Worm (Caenorhabditis elegans) whole organism, L4 larva: ENCODE data around the gene F49E10.4.

Experiments
- D1046.2 ChIP-seq: fragments of 200-800 bp; sonication (Bioruptor generic); IDR thresholded peaks from 2 replicates; pipeline ENCODE4 v1.3.6; 2022; ENCODE audit warnings: missing genetic modification characterization, missing compliant biosample characterization
- F10B5.3 ChIP-seq: sonication (generic microtip); optimal IDR thresholded peaks from 2 replicates; lab custom pipeline; 2016; ENCODE audit warnings: mild to moderate bottlenecking, missing genetic modification characterization, missing compliant biosample characterization
- F37D6.2 ChIP-seq: sonication (generic microtip); optimal IDR thresholded peaks from 2 replicates; lab custom pipeline; 2016; ENCODE audit warnings: mild to moderate bottlenecking, missing genetic modification characterization, missing compliant biosample characterization
- R02D3.7 ChIP-seq: fragments of 150-350 bp; sonication (generic microtip); optimal IDR thresholded peaks from 3 replicates; lab custom pipeline; 2014; ENCODE audit warnings: missing biosample characterization, missing genetic modification characterization
- Y105C5A.15 ChIP-seq: fragments of 200-800 bp; sonication (Bioruptor generic); IDR thresholded peaks from 2 replicates; pipeline ENCODE4 v1.3.6; 2022; ENCODE audit warnings: missing genetic modification characterization, missing compliant biosample characterization
- ZK546.5 ChIP-seq, 2 experiments: sonication (generic microtip); optimal IDR thresholded peaks; 2 replicates each; lab custom pipeline; 2017; ENCODE audit warnings: missing biosample characterization in 2 of 2, missing genetic modification characterization in 2 of 2
- aha-1 ChIP-seq: fragments of 150-350 bp; peaks from one replicate; lab custom pipeline; 2014; ENCODE audit warnings: missing biosample characterization, missing genetic modification characterization
- ceh-20 ChIP-seq: fragments of 200-800 bp; sonication (Bioruptor generic); IDR thresholded peaks from 2 replicates; pipeline ENCODE4 v1.3.6; 2022; ENCODE audit warnings: missing genetic modification reagents, missing genetic modification characterization, missing compliant biosample characterization
- ceh-28 ChIP-seq: fragments of 150-350 bp; optimal IDR thresholded peaks from 2 replicates; lab custom pipeline; 2014; ENCODE audit warnings: missing biosample characterization, missing genetic modification reagents, missing genetic modification characterization
- ceh-32 ChIP-seq: sonication (generic microtip); optimal IDR thresholded peaks from 2 replicates; lab custom pipeline; 2016; ENCODE audit warnings: mild to moderate bottlenecking, missing genetic modification characterization, missing compliant biosample characterization; ENCODE audit not compliant: poor library complexity
- ceh-44 ChIP-seq: fragments of 200-800 bp; sonication (Bioruptor generic); IDR thresholded peaks from 2 replicates; pipeline ENCODE4 v1.3.6; 2022; ENCODE audit warnings: missing genetic modification reagents, missing genetic modification characterization, missing compliant biosample characterization
- ceh-62 ChIP-seq: sonication (generic microtip); optimal IDR thresholded peaks from 2 replicates; lab custom pipeline; 2017; ENCODE audit warnings: missing biosample characterization, missing genetic modification characterization
- ces-1 ChIP-seq: fragments of 150-350 bp; sonication (generic microtip); optimal IDR thresholded peaks from 4 replicates; lab custom pipeline; 2014; ENCODE audit warnings: missing biosample characterization, missing genetic modification reagents, missing genetic modification characterization
- ctbp-1 ChIP-seq: fragments of 200-800 bp; sonication (Bioruptor generic); IDR thresholded peaks from 2 replicates; pipeline ENCODE4 v1.3.6; 2022; ENCODE audit warnings: missing genetic modification reagents, missing genetic modification characterization, missing compliant biosample characterization
- daf-12 ChIP-seq: fragments of 150-350 bp; optimal IDR thresholded peaks from 2 replicates; lab custom pipeline; 2014; ENCODE audit warnings: missing biosample characterization, missing genetic modification reagents, missing genetic modification characterization
- daf-16 ChIP-seq, 3 experiments: sonication (generic microtip); optimal IDR thresholded peaks; 2 replicates each; lab custom pipeline; 2016 to 2017; ENCODE audit warnings: missing genetic modification characterization in 3 of 3, missing genetic modification reagents in 3 of 3, mild to moderate bottlenecking in 2 of 3, missing compliant biosample characterization in 2 of 3, missing biosample characterization in 1 of 3, moderate library complexity in 1 of 3
- daf-19 ChIP-seq: fragments of 200-800 bp; sonication (Bioruptor generic); conservative IDR thresholded peaks from 2 replicates; pipeline ENCODE4 v1.3.6; 2022; ENCODE audit warnings: missing genetic modification characterization, missing compliant biosample characterization
- daf-8 ChIP-seq: fragments of 200-800 bp; sonication (Bioruptor generic); IDR thresholded peaks from 2 replicates; pipeline ENCODE4 v1.3.6; 2022; ENCODE audit warnings: missing genetic modification characterization, missing compliant biosample characterization
- dmd-6 ChIP-seq: fragments of 200-800 bp; sonication (Bioruptor generic); IDR thresholded peaks from 2 replicates; pipeline ENCODE4 v1.3.6; 2022; ENCODE audit warnings: missing genetic modification reagents, missing genetic modification characterization, missing compliant biosample characterization
- dmd-9 ChIP-seq: fragments of 200-800 bp; sonication (Bioruptor generic); IDR thresholded peaks from 2 replicates; pipeline ENCODE4 v1.3.6; 2022; ENCODE audit warnings: missing genetic modification reagents, missing genetic modification characterization, missing compliant biosample characterization
- egl-27 ChIP-seq: sonication (generic microtip); optimal IDR thresholded peaks from 3 replicates; lab custom pipeline; 2017; ENCODE audit warnings: missing biosample characterization, missing genetic modification reagents, missing genetic modification characterization
- fkh-10 ChIP-seq: fragments of 150-350 bp; optimal IDR thresholded peaks from 2 replicates; lab custom pipeline; 2014; ENCODE audit warnings: missing biosample characterization, missing genetic modification reagents, missing genetic modification characterization
- fos-1 ChIP-seq: fragments of 150-350 bp; optimal IDR thresholded peaks from 2 replicates; lab custom pipeline; 2014; ENCODE audit warnings: missing biosample characterization, missing genetic modification characterization
- hlh-11 ChIP-seq: fragments of 200-800 bp; sonication (Bioruptor generic); optimal IDR thresholded peaks from 2 replicates; lab custom pipeline; 2018; ENCODE audit warnings: mild to moderate bottlenecking, missing genetic modification characterization, missing compliant biosample characterization
- hmg-1.1 ChIP-seq: fragments of 200-800 bp; sonication (Bioruptor generic); IDR thresholded peaks from 2 replicates; pipeline ENCODE4 v1.3.6; 2022; ENCODE audit warnings: missing genetic modification reagents, missing genetic modification characterization, missing compliant biosample characterization
- lim-7 ChIP-seq: fragments of 200-800 bp; sonication (Bioruptor generic); IDR thresholded peaks from 2 replicates; pipeline ENCODE4 v1.3.6; 2022; ENCODE audit warnings: missing genetic modification characterization, missing compliant biosample characterization
- lin-1 ChIP-seq: fragments of 200-800 bp; sonication (Bioruptor generic); IDR thresholded peaks from 2 replicates; pipeline ENCODE4 v1.3.6; 2022; ENCODE audit warnings: missing genetic modification reagents, missing genetic modification characterization, missing compliant biosample characterization
- lin-39 ChIP-seq: fragments of 150-350 bp; optimal IDR thresholded peaks from 2 replicates; lab custom pipeline; 2014; ENCODE audit warnings: missing biosample characterization, missing genetic modification reagents, missing genetic modification characterization
- lsy-2 ChIP-seq, 2 experiments: fragments of 150-350 bp in 1 of 2; sonication (generic microtip) in 1 of 2; optimal IDR thresholded peaks; 2 replicates each; lab custom pipeline; 2014 to 2017; ENCODE audit warnings: missing biosample characterization in 2 of 2, missing genetic modification characterization in 2 of 2
- mdt-29 ChIP-seq: fragments of 200-800 bp; sonication (Bioruptor generic); IDR thresholded peaks from 2 replicates; pipeline ENCODE4 v1.3.6; 2022; ENCODE audit warnings: missing genetic modification reagents, missing genetic modification characterization, missing compliant biosample characterization
- mep-1 ChIP-seq: fragments of 150-350 bp; sonication (generic microtip); optimal IDR thresholded peaks from 3 replicates; lab custom pipeline; 2014; ENCODE audit warnings: missing biosample characterization, missing genetic modification characterization
- mxl-2 ChIP-seq: fragments of 200-800 bp; sonication (Bioruptor generic); conservative IDR thresholded peaks from 2 replicates; pipeline ENCODE4 v1.3.6; 2022; ENCODE audit warnings: missing genetic modification reagents, missing genetic modification characterization, missing compliant biosample characterization
- nhr-10 ChIP-seq: fragments of 150-350 bp; optimal IDR thresholded peaks from 2 replicates; lab custom pipeline; 2014; ENCODE audit warnings: missing biosample characterization, missing genetic modification characterization
- nhr-11 ChIP-seq: fragments of 150-350 bp; optimal IDR thresholded peaks from 2 replicates; lab custom pipeline; 2014; ENCODE audit warnings: missing biosample characterization, missing genetic modification characterization
- nhr-111 ChIP-seq: fragments of 200-800 bp; sonication (Bioruptor generic); optimal IDR thresholded peaks from 2 replicates; lab custom pipeline; 2018; ENCODE audit warnings: mild to moderate bottlenecking, missing genetic modification characterization, missing compliant biosample characterization
- nhr-237 ChIP-seq: sonication (generic microtip); optimal IDR thresholded peaks from 2 replicates; lab custom pipeline; 2017; ENCODE audit warnings: missing biosample characterization, missing genetic modification characterization
- nhr-28 ChIP-seq: fragments of 150-350 bp; optimal IDR thresholded peaks from 2 replicates; lab custom pipeline; 2014; ENCODE audit warnings: missing biosample characterization, missing genetic modification characterization
- nhr-41 ChIP-seq: fragments of 200-800 bp; sonication (Bioruptor generic); IDR thresholded peaks from 2 replicates; pipeline ENCODE4 v1.3.6; 2022; ENCODE audit warnings: missing genetic modification reagents, missing genetic modification characterization, missing compliant biosample characterization
- nhr-42 ChIP-seq: fragments of 200-800 bp; sonication (Bioruptor generic); IDR thresholded peaks from 2 replicates; pipeline ENCODE4 v1.3.6; 2022; ENCODE audit warnings: missing genetic modification characterization, missing compliant biosample characterization
- nhr-77 ChIP-seq: fragments of 150-350 bp; optimal IDR thresholded peaks from 2 replicates; lab custom pipeline; 2014; ENCODE audit warnings: missing biosample characterization, missing genetic modification characterization
- set-16 ChIP-seq: fragments of 200-800 bp; sonication (Bioruptor generic); IDR thresholded peaks from 2 replicates; pipeline ENCODE4 v1.3.6; 2022; ENCODE audit warnings: missing genetic modification reagents, missing genetic modification characterization, missing compliant biosample characterization
- skn-1 ChIP-seq: fragments of 150-350 bp; optimal IDR thresholded peaks from 2 replicates; lab custom pipeline; 2014; ENCODE audit warnings: missing biosample characterization, missing genetic modification characterization
- snpc-1.2 ChIP-seq: fragments of 200-800 bp; sonication (Bioruptor generic); IDR thresholded peaks from 2 replicates; pipeline ENCODE4 v1.3.6; 2022; ENCODE audit warnings: missing genetic modification reagents, missing genetic modification characterization, missing compliant biosample characterization
- spr-3 ChIP-seq: fragments of 200-800 bp; sonication (Bioruptor generic); optimal IDR thresholded peaks from 2 replicates; lab custom pipeline; 2018; ENCODE audit warnings: mild to moderate bottlenecking, missing genetic modification characterization, missing compliant biosample characterization
- unc-130 ChIP-seq: sonication (generic microtip); optimal IDR thresholded peaks from 2 replicates; lab custom pipeline; 2016; ENCODE audit warnings: missing genetic modification reagents, missing genetic modification characterization, missing compliant biosample characterization
- unc-39 ChIP-seq: sonication (generic microtip); optimal IDR thresholded peaks from 2 replicates; lab custom pipeline; 2017; ENCODE audit warnings: missing biosample characterization, missing genetic modification characterization
- unc-62 ChIP-seq, 3 experiments: fragments of 150-350 bp in 1 of 3; sonication (generic microtip); optimal IDR thresholded peaks in 2 of 3; peaks in 1 of 3; 1 replicate in 1 of 3; 2 replicates in 2 of 3; lab custom pipeline; 2014 to 2017; ENCODE audit warnings: missing biosample characterization in 3 of 3, missing genetic modification characterization in 3 of 3, missing genetic modification reagents in 3 of 3, missing genotype in 1 of 3
- vab-7 ChIP-seq: fragments of 200-800 bp; sonication (Bioruptor generic); IDR thresholded peaks from 2 replicates; pipeline ENCODE4 v1.3.6; 2022; ENCODE audit warnings: missing genetic modification reagents, missing genetic modification characterization, missing compliant biosample characterization
- zfp-2 ChIP-seq: sonication (generic microtip); optimal IDR thresholded peaks from 2 replicates; lab custom pipeline; 2016; ENCODE audit warnings: mild to moderate bottlenecking, missing genetic modification characterization, missing compliant biosample characterization
- zip-11 ChIP-seq: fragments of 200-800 bp; sonication (Bioruptor generic); IDR thresholded peaks from 2 replicates; pipeline ENCODE4 v1.3.6; 2022; ENCODE audit warnings: missing genetic modification characterization, missing compliant biosample characterization

Gene F49E10.4

DNA sequence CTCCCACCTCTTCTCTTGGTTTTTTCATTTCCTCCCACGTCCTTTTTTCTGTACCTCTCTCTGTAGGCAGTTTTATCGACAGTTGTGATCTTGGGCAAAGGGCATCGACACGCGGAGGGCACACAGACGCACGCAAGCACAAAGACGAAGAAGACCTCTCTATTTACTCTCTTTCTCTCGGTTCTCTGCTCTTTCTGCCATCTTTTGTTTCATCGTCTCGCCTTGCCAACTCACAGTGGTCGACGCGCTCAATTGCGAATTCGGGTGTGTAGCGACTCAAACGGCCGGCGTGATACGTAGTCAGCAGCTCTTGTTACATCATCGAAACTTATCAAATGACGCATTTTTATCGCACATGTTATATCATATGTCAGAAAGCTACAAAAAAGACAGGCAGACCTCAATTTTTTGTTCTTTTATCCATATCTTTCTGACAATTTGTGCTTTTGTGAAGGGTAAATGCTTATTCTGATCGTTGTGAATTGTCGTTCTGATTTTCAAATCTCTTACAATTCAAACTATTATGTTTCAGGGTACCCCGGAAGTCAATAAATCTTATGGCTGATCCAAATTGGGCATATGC lies 34.5 kb upstream of the F49E10.4 start, which contains the start of gene puf-9 (continued):
- TF ChIP-seq mxl-2 (GFP tag; lab: Robert Waterston, UW), result peak; percentile 84
- no peak for TF ChIP-seq daf-8 (GFP tag; lab: Robert Waterston, UW)
- TF ChIP-seq mep-1, result peak; percentile 99
- TF ChIP-seq nhr-77 (tag; lab: Kevin White, UChicago), result peak; percentile 99
- TF ChIP-seq ceh-32, result peak; percentile 80
- peak; percentile 98 for TF ChIP-seq ctbp-1 (GFP tag; lab: Robert Waterston, UW)
- TF ChIP-seq egl-27 (tag; lab: Kevin White, UChicago), result no peak
- peak; percentile 100 for TF ChIP-seq nhr-11 (tag; lab: Kevin White, UChicago)
- peak; percentile 41 to 100 for TF ChIP-seq unc-62 (GFP tag; optimal IDR thresholded peaks at IDR 0.05 in 1 of 2; lab: Kevin White, UChicago)
- peak; percentile 25 for TF ChIP-seq unc-62 (tag; optimal IDR thresholded peaks at IDR 0.05; lab: Kevin White, UChicago)
- TF ChIP-seq lim-7 (GFP tag; lab: Robert Waterston, UW), result peak; percentile 53; the same call in 1 of the 2 replicates
- TF ChIP-seq hmg-1.1, result peak; percentile 99
- peak; percentile 100 for TF ChIP-seq nhr-28 (tag; lab: Kevin White, UChicago)
- TF ChIP-seq lin-39 (tag; lab: Kevin White, UChicago), result no peak
- TF ChIP-seq fkh-10 (GFP tag; lab: Kevin White, UChicago), result peak; percentile 99
- peak; percentile 81 for TF ChIP-seq skn-1 (tag; lab: Kevin White, UChicago)
- peak; percentile 92 for TF ChIP-seq nhr-10
- TF ChIP-seq ceh-20 (GFP tag; lab: Robert Waterston, UW), result peak; percentile 98
- peak; percentile 78 for TF ChIP-seq vab-7 (GFP tag; lab: Robert Waterston, UW)
- 0 out of 2 replicates have a peak, but pooled peaks have one; percentile 39 for TF ChIP-seq snpc-1.2 (GFP tag; lab: Robert Waterston, UW)
- peak; percentile 74 for TF ChIP-seq F10B5.3 (tag; lab: Kevin White, UChicago)
- peak; percentile 79 for TF ChIP-seq nhr-237 (tag; lab: Kevin White, UChicago)
- TF ChIP-seq lsy-2 (tag; optimal IDR thresholded peaks at IDR 0.05; lab: Kevin White, UChicago), result peak; percentile 92 to 97
- TF ChIP-seq fos-1, result peak; percentile 79
- peak; percentile 96 for TF ChIP-seq F37D6.2 (tag; lab: Kevin White, UChicago)
- peak; percentile 100 for TF ChIP-seq dmd-6
- no peak for TF ChIP-seq zip-11 (GFP tag; lab: Robert Waterston, UW)
- TF ChIP-seq hlh-11 (tag; lab: Kevin White, UChicago), result peak; percentile 100
- peak; percentile 86 for TF ChIP-seq spr-3 (GFP tag; lab: Kevin White, UChicago)
- peak; percentile 1 for TF ChIP-seq ceh-28 (tag; lab: Kevin White, UChicago)
- TF ChIP-seq unc-39 (tag; lab: Kevin White, UChicago), result peak; percentile 67
- peak; percentile 12 for TF ChIP-seq ces-1 (GFP tag; lab: Kevin White, UChicago)
- TF ChIP-seq ceh-62 (tag; lab: Kevin White, UChicago), result no peak
- TF ChIP-seq daf-12 (tag; lab: Kevin White, UChicago), result no peak
- TF ChIP-seq ZK546.5 (tag; optimal IDR thresholded peaks at IDR 0.05; lab: Kevin White, UChicago), result peak in 1 of 2 experiments; percentile 78
- TF ChIP-seq zfp-2 (tag; lab: Kevin White, UChicago), result peak; percentile 99
- TF ChIP-seq nhr-42 (GFP tag; lab: Robert Waterston, UW), result peak; percentile 96
- peak; percentile 96 for TF ChIP-seq nhr-41
- peak; percentile 98 for TF ChIP-seq lin-1 (GFP tag; lab: Robert Waterston, UW)
- TF ChIP-seq daf-16 (GFP tag; optimal IDR thresholded peaks at IDR 0.05; lab: Kevin White, UChicago), result peak; percentile 76 to 94
- peak; percentile 98 for TF ChIP-seq daf-16 (tag; optimal IDR thresholded peaks at IDR 0.05; lab: Kevin White, UChicago)
- peak; percentile 72 for TF ChIP-seq nhr-111 (GFP tag; lab: Kevin White, UChicago)
- TF ChIP-seq aha-1, result peak; percentile 100
- TF ChIP-seq mdt-29 (GFP tag; lab: Robert Waterston, UW), result peak; percentile 94
- peak; percentile 89 for TF ChIP-seq set-16 (GFP tag; lab: Robert Waterston, UW)
- TF ChIP-seq D1046.2 (GFP tag; lab: Robert Waterston, UW), result peak; percentile 90; the same call in 1 of the 2 replicates
- TF ChIP-seq ceh-44 (GFP tag; lab: Robert Waterston, UW), result peak; percentile 46; the same call in 1 of the 2 replicates
- peak; percentile 93 for TF ChIP-seq dmd-9 (GFP tag; lab: Robert Waterston, UW)
- no peak for TF ChIP-seq daf-19 (GFP tag; lab: Robert Waterston, UW)
- no peak for TF ChIP-seq Y105C5A.15 (GFP tag; lab: Robert Waterston, UW)
- peak; percentile 50 for TF ChIP-seq R02D3.7 (tag; lab: Kevin White, UChicago)
- TF ChIP-seq unc-130 (GFP tag; lab: Kevin White, UChicago), result no peak
